Fruit fly (Drosophila melanogaster) whole organism, embryonic: Measurements from ENCODE around the gene Paf-AHalpha.
A peak's percentile ranks its signal among the peaks of the same experiment; 100 is the strongest.

ENCODE experiments used
- B-H2 ChIP-seq: fragments of 200-800 bp; sonication (Bioruptor generic); optimal IDR thresholded peaks from 2 replicates; lab custom pipeline; 2018; ENCODE audit warnings: missing biosample characterization, mild to moderate bottlenecking, missing genetic modification characterization
- BEAF-32 ChIP-seq: fragments of 200-800 bp; sonication (Bioruptor generic); optimal IDR thresholded peaks from 3 replicates; lab custom pipeline; 2017; ENCODE audit warnings: missing biosample characterization, missing genetic modification characterization, mild to moderate bottlenecking, moderate library complexity, missing genetic modification reagents
- CG12071 ChIP-seq: fragments of 200-800 bp; sonication (Bioruptor generic); optimal IDR thresholded peaks from 3 replicates; lab custom pipeline; 2018; ENCODE audit warnings: missing biosample characterization, mild to moderate bottlenecking, missing genetic modification characterization
- CG12744 ChIP-seq: fragments of 200-800 bp; sonication (Bioruptor generic); optimal IDR thresholded peaks from 2 replicates; lab custom pipeline; 2016; ENCODE audit warnings: missing biosample characterization, missing genetic modification characterization
- CG13894 ChIP-seq: fragments of 200-800 bp; sonication (Bioruptor generic); optimal IDR thresholded peaks from 3 replicates; lab custom pipeline; 2018; ENCODE audit warnings: missing biosample characterization, mild to moderate bottlenecking, missing genetic modification characterization, moderate library complexity
- CG1602 ChIP-seq: fragments of 200-800 bp; sonication (Bioruptor generic); optimal IDR thresholded peaks from 3 replicates; lab custom pipeline; 2016; ENCODE audit warnings: missing biosample characterization, missing genetic modification characterization
- CG1647 ChIP-seq: fragments of 200-800 bp; sonication (Bioruptor generic); optimal IDR thresholded peaks from 3 replicates; lab custom pipeline; 2016; ENCODE audit warnings: missing biosample characterization, missing genetic modification characterization
- CG17361 ChIP-seq: fragments of 200-800 bp; sonication (Bioruptor generic); IDR thresholded peaks from 3 replicates; pipeline ENCODE4 v1.3.6; 2022; ENCODE audit warnings: missing biosample characterization, missing genetic modification characterization
- CG17802 ChIP-seq: fragments of 200-800 bp; sonication (Bioruptor generic); optimal IDR thresholded peaks from 2 replicates; lab custom pipeline; 2018; ENCODE audit warnings: missing biosample characterization, mild to moderate bottlenecking, missing genetic modification characterization, moderate library complexity
- CG18476 ChIP-seq: fragments of 200-800 bp; sonication (Bioruptor generic); optimal IDR thresholded peaks from 2 replicates; lab custom pipeline; 2016; ENCODE audit warnings: missing biosample characterization, mild to moderate bottlenecking, missing genetic modification characterization
- CG2116 ChIP-seq: fragments of 200-800 bp; sonication (Bioruptor generic); optimal IDR thresholded peaks from 3 replicates; lab custom pipeline; 2018; ENCODE audit warnings: missing biosample characterization, mild to moderate bottlenecking, missing genetic modification characterization
- CG2129 ChIP-seq: fragments of 200-800 bp; sonication (Bioruptor generic); IDR thresholded peaks from 2 replicates; pipeline ENCODE4 v1.3.6; 2022; ENCODE audit warnings: missing biosample characterization, missing genetic modification characterization; ENCODE audit not compliant: partially characterized antibody
- CG31224 ChIP-seq: fragments of 200-800 bp; sonication (Bioruptor generic); IDR thresholded peaks from 2 replicates; pipeline ENCODE4 v1.3.6; 2022; ENCODE audit warnings: missing biosample characterization, missing genetic modification characterization
- CG31388 ChIP-seq: fragments of 200-800 bp; sonication (Bioruptor generic); optimal IDR thresholded peaks from 2 replicates; lab custom pipeline; 2016; ENCODE audit warnings: missing biosample characterization, missing genetic modification characterization
- CG3281 ChIP-seq: fragments of 200-800 bp; sonication (Bioruptor generic); optimal IDR thresholded peaks from 3 replicates; lab custom pipeline; 2017; ENCODE audit warnings: missing biosample characterization, mild to moderate bottlenecking, missing genetic modification characterization
- CG3407 ChIP-seq: fragments of 200-800 bp; sonication (Bioruptor generic); optimal IDR thresholded peaks from 2 replicates; lab custom pipeline; 2018; ENCODE audit warnings: missing biosample characterization, mild to moderate bottlenecking, missing genetic modification characterization
- CG3838 ChIP-seq: fragments of 200-800 bp; sonication (Bioruptor generic); optimal IDR thresholded peaks from 3 replicates; lab custom pipeline; 2016; ENCODE audit warnings: missing biosample characterization, missing genetic modification characterization
- CG42726 ChIP-seq: fragments of 200-800 bp; sonication (Bioruptor generic); IDR thresholded peaks from 2 replicates; pipeline ENCODE4 v1.3.6; 2022; ENCODE audit warnings: missing biosample characterization, missing genetic modification characterization; ENCODE audit not compliant: partially characterized antibody
- CG4404 ChIP-seq: fragments of 200-800 bp; sonication (Bioruptor generic); IDR thresholded peaks from 2 replicates; pipeline ENCODE4 v1.3.6; 2022; ENCODE audit warnings: missing biosample characterization, missing genetic modification characterization
- CG4854 ChIP-seq: fragments of 200-800 bp; sonication (Bioruptor generic); optimal IDR thresholded peaks from 2 replicates; lab custom pipeline; 2016; ENCODE audit warnings: missing biosample characterization, missing genetic modification characterization, inconsistent platforms
- CG6689 ChIP-seq: fragments of 200-800 bp; sonication (Bioruptor generic); IDR thresholded peaks from 2 replicates; pipeline ENCODE4 v1.3.6; 2022; ENCODE audit warnings: missing biosample characterization, missing genetic modification characterization
- CG8089 ChIP-seq: fragments of 200-800 bp; sonication (Bioruptor generic); optimal IDR thresholded peaks from 3 replicates; lab custom pipeline; 2016; ENCODE audit warnings: missing biosample characterization, missing genetic modification characterization
- CG8924 ChIP-seq: fragments of 200-800 bp; optimal IDR thresholded peaks from 3 replicates; lab custom pipeline; 2019; ENCODE audit warnings: missing biosample characterization, mild to moderate bottlenecking, missing genetic modification characterization, moderate library complexity
- CG8944 ChIP-seq: fragments of 200-800 bp; sonication (Bioruptor generic); optimal IDR thresholded peaks from 3 replicates; lab custom pipeline; 2016; ENCODE audit warnings: missing biosample characterization, missing genetic modification characterization
- CG9932 ChIP-seq: fragments of 200-800 bp; sonication (Bioruptor generic); IDR thresholded peaks from 2 replicates; pipeline ENCODE4 v1.3.6; 2022; ENCODE audit warnings: missing biosample characterization, missing genetic modification characterization
- D19A ChIP-seq: fragments of 200-800 bp; optimal IDR thresholded peaks from 3 replicates; lab custom pipeline; 2019; ENCODE audit warnings: missing biosample characterization, mild to moderate bottlenecking, missing genetic modification characterization, moderate library complexity
- Dbx ChIP-seq: fragments of 200-800 bp; sonication (Bioruptor generic); IDR thresholded peaks from 3 replicates; pipeline ENCODE4 v1.3.6; 2022; ENCODE audit warnings: missing biosample characterization, missing genetic modification characterization
- Dref ChIP-seq: fragments of 200-800 bp; sonication (Bioruptor generic); IDR thresholded peaks from 2 replicates; pipeline ENCODE4 v1.3.6; 2022; ENCODE audit warnings: missing biosample characterization, missing genetic modification characterization
- Jarid2 ChIP-seq: fragments of 200-800 bp; sonication (Bioruptor generic); optimal IDR thresholded peaks from 3 replicates; lab custom pipeline; 2017; ENCODE audit warnings: mild to moderate bottlenecking, missing biosample characterization, missing genetic modification reagents, missing genetic modification characterization
- Lhr ChIP-seq: fragments of 200-800 bp; sonication (Bioruptor generic); optimal IDR thresholded peaks from 3 replicates; lab custom pipeline; 2017; ENCODE audit warnings: mild to moderate bottlenecking, missing biosample characterization, missing genetic modification reagents, missing genetic modification characterization
- Nf-YC ChIP-seq: fragments of 200-800 bp; optimal IDR thresholded peaks from 3 replicates; lab custom pipeline; 2019; ENCODE audit warnings: missing biosample characterization, mild to moderate bottlenecking, missing genetic modification characterization, moderate library complexity
- PHDP ChIP-seq: fragments of 200-800 bp; sonication (Bioruptor generic); optimal IDR thresholded peaks from 3 replicates; lab custom pipeline; 2018; ENCODE audit warnings: missing biosample characterization, mild to moderate bottlenecking, missing genetic modification characterization, moderate library complexity
- Sry-β ChIP-seq: fragments of 200-800 bp; sonication (Bioruptor generic); optimal IDR thresholded peaks from 2 replicates; lab custom pipeline; 2018; ENCODE audit warnings: missing biosample characterization, mild to moderate bottlenecking, missing genetic modification characterization, moderate library complexity
- Sry-δ ChIP-seq: fragments of 200-800 bp; sonication (Bioruptor generic); optimal IDR thresholded peaks from 2 replicates; lab custom pipeline; 2016; ENCODE audit warnings: missing biosample characterization, missing genetic modification characterization
- br ChIP-seq: fragments of >200 bp; optimal IDR thresholded peaks from 2 replicates; lab custom pipeline; 2017
- cas ChIP-seq: fragments of 200-800 bp; sonication (Bioruptor generic); IDR thresholded peaks from 2 replicates; pipeline ENCODE4 v1.3.6; 2022; ENCODE audit warnings: missing biosample characterization, missing genetic modification characterization
- cg ChIP-seq: fragments of 200-800 bp; sonication (Bioruptor generic); optimal IDR thresholded peaks from 3 replicates; lab custom pipeline; 2019; ENCODE audit warnings: missing biosample characterization, mild to moderate bottlenecking, missing genetic modification characterization, moderate library complexity
- chinmo ChIP-seq: fragments of 200-800 bp; sonication (Bioruptor generic); IDR thresholded peaks from 4 replicates; pipeline ENCODE4 v1.3.6; 2022; ENCODE audit warnings: missing biosample characterization, missing genetic modification characterization; ENCODE audit not compliant: partially characterized antibody
- ci ChIP-seq: fragments of 200-800 bp; sonication (Bioruptor generic); IDR thresholded peaks from 3 replicates; pipeline ENCODE4 v1.3.6; 2022; ENCODE audit warnings: missing biosample characterization, missing genetic modification characterization
- crol ChIP-seq: fragments of 200-800 bp; sonication (Bioruptor generic); IDR thresholded peaks from 2 replicates; pipeline ENCODE4 v1.3.6; 2022; ENCODE audit warnings: missing biosample characterization, missing genetic modification characterization
- danr ChIP-seq: fragments of 200-800 bp; sonication (Bioruptor generic); IDR thresholded peaks from 2 replicates; pipeline ENCODE4 v1.3.6; 2022; ENCODE audit warnings: missing biosample characterization, missing genetic modification characterization
- gem ChIP-seq: fragments of 200-800 bp; sonication (Bioruptor generic); optimal IDR thresholded peaks from 2 replicates; lab custom pipeline; 2019; ENCODE audit warnings: missing biosample characterization, mild to moderate bottlenecking, missing genetic modification characterization, moderate library complexity
- hbn ChIP-seq: fragments of 200-800 bp; sonication (Bioruptor generic); IDR thresholded peaks from 2 replicates; pipeline ENCODE4 v1.3.6; 2022; ENCODE audit warnings: missing biosample characterization, missing genetic modification characterization; ENCODE audit not compliant: partially characterized antibody
- lola ChIP-seq, 3 experiments: fragments of >200 bp in 2 of 3; fragments of 200-800 bp in 1 of 3; sonication (Bioruptor generic) in 1 of 3; optimal IDR thresholded peaks; 2 replicates each; lab custom pipeline; 2017 to 2019; ENCODE audit warnings: missing biosample characterization in 3 of 3, missing genetic modification characterization in 3 of 3, mild to moderate bottlenecking in 1 of 3, moderate library complexity in 1 of 3
- oc ChIP-seq: fragments of 200-800 bp; sonication (Bioruptor generic); optimal IDR thresholded peaks from 2 replicates; lab custom pipeline; 2018; ENCODE audit warnings: missing biosample characterization, mild to moderate bottlenecking, missing genetic modification characterization, moderate library complexity
- ranshi ChIP-seq: fragments of 200-800 bp; sonication (Bioruptor generic); IDR thresholded peaks from 2 replicates; pipeline ENCODE4 v1.3.6; 2022; ENCODE audit warnings: missing biosample characterization, missing genetic modification characterization
- sug ChIP-seq: fragments of 200-800 bp; optimal IDR thresholded peaks from 2 replicates; lab custom pipeline; 2019; ENCODE audit warnings: missing biosample characterization, mild to moderate bottlenecking, missing genetic modification characterization, moderate library complexity
- trem ChIP-seq: fragments of 200-800 bp; optimal IDR thresholded peaks from 3 replicates; lab custom pipeline; 2019; ENCODE audit warnings: missing biosample characterization, mild to moderate bottlenecking, missing genetic modification characterization, moderate library complexity
- zen ChIP-seq: fragments of 200-800 bp; sonication (Bioruptor generic); optimal IDR thresholded peaks from 3 replicates; lab custom pipeline; 2018; ENCODE audit warnings: missing biosample characterization, mild to moderate bottlenecking, missing genetic modification characterization, moderate library complexity

The Paf-AHalpha gene

DNA sequence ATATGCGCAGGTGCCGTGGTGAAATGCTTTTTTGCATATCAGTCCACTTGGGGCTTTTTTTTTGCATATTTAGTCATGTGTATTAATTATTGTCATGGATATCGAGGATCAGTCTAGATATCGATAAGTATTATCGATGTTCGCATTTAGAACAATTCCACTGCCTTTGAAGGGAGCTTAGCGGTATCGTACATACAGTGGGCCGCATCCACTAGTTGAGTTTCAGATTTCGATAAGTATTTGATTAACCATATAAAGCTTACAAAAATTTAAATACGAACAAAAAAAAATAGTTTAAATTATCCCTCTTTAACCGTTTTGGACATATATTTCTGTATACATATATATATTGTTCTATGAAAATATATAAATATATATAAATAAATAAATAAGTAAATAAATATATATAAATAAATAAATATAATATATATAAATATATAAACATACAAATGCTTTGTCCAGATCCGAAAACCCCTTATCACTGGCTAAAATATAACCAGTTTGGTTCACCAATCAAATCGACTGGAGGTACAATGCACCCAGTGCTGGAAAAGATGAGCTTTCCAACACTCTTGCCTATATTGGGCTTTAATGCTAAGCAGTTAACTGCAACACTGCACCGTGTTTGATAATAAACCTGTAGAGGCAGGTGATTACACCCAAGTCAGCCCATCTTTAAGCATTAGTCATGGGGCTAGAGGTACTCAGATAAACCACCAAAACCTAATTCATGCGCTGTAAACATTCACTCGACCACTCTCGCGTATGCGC is 17.7 kb upstream of the Paf-AHalpha start (continued):
- TF ChIP-seq CG3838 (GFP tag; lab: Kevin White, UChicago) (no peak), lola (GFP tag; optimal IDR thresholded peaks at IDR 0.05; lab: Kevin White, UChicago) (no peak), CG8924 (tag; lab: Kevin White, UChicago) (peak; percentile 3), CG17802 (peak; percentile 53), Jarid2 (GFP tag; lab: Kevin White, UChicago) (no peak), CG18476 (GFP tag; lab: Kevin White, UChicago) (no peak), Dref (GFP tag; lab: Robert Waterston, UW) (peak; percentile 81), Dbx (0 out of 3 replicates have a peak, but pooled peaks have one; percentile 16), CG17361 (GFP tag; lab: Robert Waterston, UW) (no peak), ranshi (0 out of 2 replicates have a peak, but pooled peaks have one; percentile 3), CG6689 (GFP tag; lab: Robert Waterston, UW) (no peak), D19A (tag; lab: Kevin White, UChicago) (peak; percentile 30), CG12071 (GFP tag; lab: Kevin White, UChicago) (no peak), Lhr (GFP tag; lab: Kevin White, UChicago) (no peak), CG2129 (GFP tag; lab: Robert Waterston, UW) (peak; percentile 56), trem (peak; percentile 11), CG8944 (GFP tag; lab: Kevin White, UChicago) (no peak), Nf-YC (tag; lab: Kevin White, UChicago) (peak; percentile 88), br (lab: Kevin White, UChicago) (no peak), CG31224 (GFP tag; lab: Robert Waterston, UW) (no peak), chinmo (GFP tag; lab: Robert Waterston, UW) (peak; percentile 65; the same call in 2 of the 4 replicates), sug (tag; lab: Kevin White, UChicago) (peak; percentile 54), crol (GFP tag; lab: Robert Waterston, UW) (no peak), cas (GFP tag; lab: Robert Waterston, UW) (no peak), zen (peak; percentile 17), B-H2 (GFP tag; lab: Kevin White, UChicago) (peak; percentile 31), CG8089 (no peak), CG13894 (tag; lab: Kevin White, UChicago) (peak; percentile 46), BEAF-32 (peak; percentile 76), hbn (GFP tag; lab: Robert Waterston, UW) (peak; percentile 66; the same call in 1 of the 2 replicates), oc (no peak), CG4404 (no peak), CG3281 (GFP tag; lab: Kevin White, UChicago) (peak; percentile 32), CG9932 (GFP tag; lab: Robert Waterston, UW) (peak; percentile 62), CG1647 (GFP tag; lab: Kevin White, UChicago) (no peak), ci (no peak; the same call in 2 of the 3 replicates), Sry-δ (GFP tag; lab: Kevin White, UChicago) (peak; percentile 76), gem (peak; percentile 62), CG12744 (GFP tag; lab: Kevin White, UChicago) (no peak), CG3407 (GFP tag; lab: Kevin White, UChicago) (no peak), CG4854 (GFP tag; lab: Kevin White, UChicago) (no peak), danr (GFP tag; lab: Robert Waterston, UW) (no peak), PHDP (peak; percentile 7), cg (GFP tag; lab: Kevin White, UChicago) (no peak), CG42726 (peak; percentile 32; the same call in 1 of the 2 replicates), CG31388 (GFP tag; lab: Kevin White, UChicago) (no peak), CG2116 (peak; percentile 36), CG1602 (GFP tag; lab: Kevin White, UChicago) (no peak), Sry-β (GFP tag; lab: Kevin White, UChicago) (no peak)
